Worm (Caenorhabditis elegans) whole organism, late embryonic: ENCODE data around the gene T24A6.7.

ENCODE experiments used
- dve-1 ChIP-seq: sonication (generic microtip); optimal IDR thresholded peaks from 2 replicates; lab custom pipeline; 2017; ENCODE audit warnings: antibody characterized with exemption, mild to moderate bottlenecking, missing genetic modification characterization, missing compliant biosample characterization
- hlh-15 ChIP-seq: sonication (generic microtip); optimal IDR thresholded peaks from 2 replicates; lab custom pipeline; 2016; ENCODE audit warnings: missing genetic modification characterization, missing compliant biosample characterization
- nhr-11 ChIP-seq: fragments of 150-350 bp; optimal IDR thresholded peaks from 2 replicates; lab custom pipeline; 2014; ENCODE audit warnings: missing biosample characterization, missing genetic modification characterization

DNA sequence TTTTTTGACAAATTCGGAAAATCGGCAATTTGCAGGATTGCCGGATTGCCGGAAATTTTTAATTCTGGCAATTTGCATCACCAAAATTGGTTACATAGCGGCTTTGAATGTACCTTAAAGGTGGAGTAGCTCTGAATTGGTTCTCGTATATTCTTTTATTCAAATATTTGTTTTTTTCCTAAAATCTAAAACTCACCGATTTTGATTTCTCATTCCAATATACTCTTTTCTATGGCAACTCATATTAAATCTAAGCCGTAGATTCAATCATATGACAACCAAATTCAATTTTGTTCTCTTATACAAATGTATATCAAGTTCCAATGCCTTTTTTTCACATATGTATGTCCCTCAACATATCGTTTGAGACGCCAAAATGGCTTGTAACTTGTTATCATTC is 24.5 kb downstream of the T24A6.7 start, which contains the start of gene sri-21:
- TF ChIP-seq hlh-15 (no peak), dve-1 (no peak), nhr-11 (tag; lab: Kevin White, UChicago) (no peak)
